Fruit fly (Drosophila melanogaster): ENCODE measurements around the gene CG43049.

DNA sequence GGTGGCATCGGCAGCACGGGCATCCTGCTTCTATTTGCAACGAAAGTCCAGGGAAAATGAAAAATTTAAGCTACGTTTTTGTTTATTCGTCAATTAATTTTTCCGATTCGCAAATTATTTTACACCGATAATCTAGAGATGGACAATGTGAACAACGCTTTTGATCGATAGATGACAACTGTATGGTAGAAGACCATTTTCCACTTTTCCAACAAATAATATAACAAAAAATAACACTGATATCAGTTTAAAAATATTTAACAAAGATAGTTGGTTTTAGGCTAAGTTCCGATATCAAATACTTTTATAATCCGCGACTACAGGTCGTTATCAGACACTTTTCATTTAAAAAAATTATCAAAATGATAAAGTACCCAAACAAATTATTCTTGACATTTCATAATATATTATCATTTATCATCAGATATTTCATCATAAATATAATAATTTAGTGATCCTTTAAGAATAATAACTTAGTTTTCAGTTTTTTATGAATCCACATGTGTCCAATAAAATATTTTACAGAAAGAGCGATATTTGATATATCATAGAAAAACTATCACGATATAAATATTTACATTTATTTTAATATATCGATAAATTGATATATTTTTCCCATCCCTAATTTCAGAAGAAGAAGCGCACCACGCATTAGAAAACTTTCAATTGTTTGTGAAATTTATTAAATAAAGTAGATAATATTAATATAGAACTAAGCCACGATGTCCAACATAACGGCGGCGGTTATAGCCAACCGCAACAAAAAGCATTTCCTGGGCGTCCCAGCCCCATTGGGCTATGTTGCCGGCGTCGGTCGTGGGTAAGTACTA lies 19.9 kb upstream of the CG43049 start, which contains the start of the genes CSN1b and Prp6:
- TF ChIP-seq CG8478 (optimal IDR thresholded peaks at IDR 0.05): no peak
- no peak for TF ChIP-seq CTCF (optimal IDR thresholded peaks at IDR 0.05)
